Worm (Caenorhabditis elegans) whole organism, L1 larva: ENCODE measurements around the gene srv-9.

Experiments
- C04F5.9 ChIP-seq: sonication (generic microtip); optimal IDR thresholded peaks from 2 replicates; lab custom pipeline; 2016; ENCODE audit warnings: missing genetic modification characterization, missing compliant biosample characterization
- alr-1 ChIP-seq: fragments of 200-800 bp; sonication (Bioruptor generic); optimal IDR thresholded peaks from 2 replicates; lab custom pipeline; 2018; ENCODE audit warnings: borderline replicate concordance, mild to moderate bottlenecking, missing genetic modification characterization, missing compliant biosample characterization
- aly-2 ChIP-seq: fragments of 150-350 bp; optimal IDR thresholded peaks from 2 replicates; lab custom pipeline; 2014; ENCODE audit warnings: missing biosample characterization, missing genetic modification characterization
- blmp-1 ChIP-seq: fragments of 150-350 bp; optimal IDR thresholded peaks from 2 replicates; lab custom pipeline; 2014; ENCODE audit warnings: missing biosample characterization, missing genetic modification characterization
- ceh-63 ChIP-seq: fragments of 200-800 bp; sonication (Bioruptor generic); optimal IDR thresholded peaks from 2 replicates; lab custom pipeline; 2018; ENCODE audit warnings: mild to moderate bottlenecking, missing genetic modification characterization, missing compliant biosample characterization
- ceh-8 ChIP-seq: fragments of 200-800 bp; sonication (Bioruptor generic); optimal IDR thresholded peaks from 2 replicates; lab custom pipeline; 2018; ENCODE audit warnings: mild to moderate bottlenecking, missing genetic modification characterization, moderate library complexity, missing compliant biosample characterization
- dpl-1 ChIP-seq, 3 experiments: fragments of 150-350 bp in 2 of 3; sonication (generic microtip) in 1 of 3; optimal IDR thresholded peaks; 2 replicates each; lab custom pipeline; 2014 to 2017; ENCODE audit warnings: missing biosample characterization in 3 of 3, missing genetic modification characterization in 3 of 3, missing genetic modification reagents in 3 of 3
- elt-2 ChIP-seq: sonication (generic microtip); optimal IDR thresholded peaks from 2 replicates; lab custom pipeline; 2016; ENCODE audit warnings: missing genetic modification characterization, mild to moderate bottlenecking, inconsistent platforms, missing compliant biosample characterization, missing genetic modification reagents
- ets-5 ChIP-seq: fragments of 200-800 bp; sonication (Bioruptor generic); IDR thresholded peaks from 2 replicates; pipeline ENCODE4 v1.3.6; 2022; ENCODE audit warnings: missing genetic modification characterization, missing compliant biosample characterization
- fkh-4 ChIP-seq: sonication (generic microtip); optimal IDR thresholded peaks from 2 replicates; lab custom pipeline; 2016; ENCODE audit warnings: missing compliant biosample characterization, missing genetic modification characterization, borderline replicate concordance
- fkh-8 ChIP-seq: sonication (generic microtip); optimal IDR thresholded peaks from 2 replicates; lab custom pipeline; 2016; ENCODE audit warnings: mild to moderate bottlenecking, missing genetic modification characterization, missing compliant biosample characterization
- fos-1 ChIP-seq: fragments of 150-350 bp; optimal IDR thresholded peaks from 2 replicates; lab custom pipeline; 2014; ENCODE audit warnings: missing biosample characterization, missing genetic modification characterization
- grh-1 ChIP-seq: fragments of 200-800 bp; sonication (Bioruptor generic); IDR thresholded peaks from 2 replicates; pipeline ENCODE4 v1.3.6; 2022; ENCODE audit warnings: missing genetic modification reagents, missing genetic modification characterization, missing compliant biosample characterization
- hlh-17 ChIP-seq: fragments of 200-800 bp; sonication (Bioruptor generic); optimal IDR thresholded peaks from 2 replicates; lab custom pipeline; 2018; ENCODE audit warnings: missing genetic modification characterization, mild to moderate bottlenecking, missing compliant biosample characterization, moderate library complexity, borderline replicate concordance
- irx-1 ChIP-seq: sonication (generic microtip); optimal IDR thresholded peaks from 2 replicates; lab custom pipeline; 2016; ENCODE audit warnings: missing genetic modification characterization, missing compliant biosample characterization
- isw-1 ChIP-seq: fragments of 200-800 bp; sonication (Bioruptor generic); IDR thresholded peaks from 2 replicates; pipeline ENCODE4 v1.3.6; 2022; ENCODE audit warnings: missing genetic modification characterization, missing compliant biosample characterization
- jun-1 ChIP-seq: fragments of 150-350 bp; optimal IDR thresholded peaks from 2 replicates; lab custom pipeline; 2014; ENCODE audit warnings: missing biosample characterization, missing genetic modification reagents, missing genetic modification characterization
- lsy-2 ChIP-seq, 2 experiments: fragments of 150-350 bp; optimal IDR thresholded peaks; 2 replicates each; lab custom pipeline; 2014; ENCODE audit warnings: missing biosample characterization in 2 of 2, missing genetic modification characterization in 2 of 2
- mdl-1 ChIP-seq, 2 experiments: fragments of 150-350 bp; optimal IDR thresholded peaks; 2 replicates each; lab custom pipeline; 2014 to 2017; ENCODE audit warnings: missing biosample characterization in 2 of 2, missing genetic modification characterization in 2 of 2, inconsistent platforms in 1 of 2
- mef-2 ChIP-seq: fragments of 150-350 bp; optimal IDR thresholded peaks from 2 replicates; lab custom pipeline; 2014; ENCODE audit warnings: missing biosample characterization, missing genetic modification characterization
- nhr-11 ChIP-seq: fragments of 150-350 bp; optimal IDR thresholded peaks from 2 replicates; lab custom pipeline; 2014; ENCODE audit warnings: missing biosample characterization, missing genetic modification characterization
- nhr-19 ChIP-seq: fragments of 200-800 bp; sonication (Bioruptor generic); conservative IDR thresholded peaks from 2 replicates; pipeline ENCODE4 v1.3.6; 2022; ENCODE audit warnings: missing genetic modification characterization, missing compliant biosample characterization
- nhr-237 ChIP-seq: fragments of 150-350 bp; optimal IDR thresholded peaks from 2 replicates; lab custom pipeline; 2014; ENCODE audit warnings: missing biosample characterization, missing genetic modification characterization
- nhr-47 ChIP-seq: sonication (generic microtip); optimal IDR thresholded peaks from 2 replicates; lab custom pipeline; 2016; ENCODE audit warnings: mild to moderate bottlenecking, missing genetic modification characterization, moderate library complexity, missing compliant biosample characterization
- nhr-71 ChIP-seq: sonication (generic microtip); optimal IDR thresholded peaks from 2 replicates; lab custom pipeline; 2016; ENCODE audit warnings: mild to moderate bottlenecking, missing genetic modification characterization, moderate library complexity, missing compliant biosample characterization
- nhr-85 ChIP-seq: sonication (generic microtip); peaks from one replicate; lab custom pipeline; 2016; ENCODE audit warnings: missing genetic modification characterization, inconsistent platforms, missing compliant biosample characterization
- nhr-90 ChIP-seq: sonication (generic microtip); optimal IDR thresholded peaks from 2 replicates; lab custom pipeline; 2016; ENCODE audit warnings: mild to moderate bottlenecking, missing genetic modification characterization, missing compliant biosample characterization; ENCODE audit not compliant: poor library complexity
- pax-3 ChIP-seq: fragments of 200-800 bp; sonication (Bioruptor generic); optimal IDR thresholded peaks from 2 replicates; lab custom pipeline; 2018; ENCODE audit warnings: mild to moderate bottlenecking, missing genetic modification characterization, moderate library complexity, missing compliant biosample characterization
- pqm-1 ChIP-seq: sonication (generic microtip); optimal IDR thresholded peaks from 3 replicates; lab custom pipeline; 2017; ENCODE audit warnings: missing biosample characterization, missing genetic modification characterization
- rnt-1 ChIP-seq: sonication (generic microtip); optimal IDR thresholded peaks from 2 replicates; lab custom pipeline; 2016; ENCODE audit warnings: mild to moderate bottlenecking, missing genetic modification characterization, moderate library complexity, missing compliant biosample characterization
- skn-1 ChIP-seq: fragments of 150-350 bp; optimal IDR thresholded peaks from 2 replicates; lab custom pipeline; 2014; ENCODE audit warnings: missing biosample characterization, missing genetic modification characterization
- snu-23 ChIP-seq: sonication (generic microtip); optimal IDR thresholded peaks from 2 replicates; lab custom pipeline; 2016; ENCODE audit warnings: missing genetic modification characterization, missing compliant biosample characterization
- sup-37 ChIP-seq: fragments of 200-800 bp; sonication (Bioruptor generic); optimal IDR thresholded peaks from 2 replicates; lab custom pipeline; 2018; ENCODE audit warnings: mild to moderate bottlenecking, missing genetic modification characterization, missing compliant biosample characterization
- swsn-7 ChIP-seq: sonication (generic microtip); optimal IDR thresholded peaks from 2 replicates; lab custom pipeline; 2016; ENCODE audit warnings: missing genetic modification characterization, missing compliant biosample characterization
- tlp-1 ChIP-seq: fragments of 150-350 bp; optimal IDR thresholded peaks from 2 replicates; lab custom pipeline; 2014; ENCODE audit warnings: missing biosample characterization, missing genetic modification characterization
- unc-130 ChIP-seq: fragments of 150-350 bp; optimal IDR thresholded peaks from 2 replicates; lab custom pipeline; 2017; ENCODE audit warnings: missing biosample characterization, missing genetic modification characterization, inconsistent platforms
- unc-30 ChIP-seq: sonication (generic microtip); optimal IDR thresholded peaks from 2 replicates; lab custom pipeline; 2017; ENCODE audit warnings: missing biosample characterization, missing genetic modification characterization
- unc-98 ChIP-seq: fragments of 200-800 bp; sonication (Bioruptor generic); IDR thresholded peaks from 2 replicates; pipeline ENCODE4 v1.3.6; 2022; ENCODE audit warnings: missing genetic modification characterization, missing compliant biosample characterization
- zip-4 ChIP-seq: fragments of 200-800 bp; sonication (Bioruptor generic); optimal IDR thresholded peaks from 2 replicates; lab custom pipeline; 2018; ENCODE audit warnings: mild to moderate bottlenecking, missing genetic modification characterization, moderate library complexity, missing compliant biosample characterization
- ztf-11 ChIP-seq, 2 experiments: sonication (generic microtip); optimal IDR thresholded peaks; 2 replicates each; lab custom pipeline; 2016 to 2017; ENCODE audit warnings: missing genetic modification characterization in 2 of 2, missing biosample characterization in 1 of 2, missing compliant biosample characterization in 1 of 2
- ztf-4 ChIP-seq: fragments of 150-350 bp; optimal IDR thresholded peaks from 2 replicates; lab custom pipeline; 2014; ENCODE audit warnings: missing biosample characterization, missing genetic modification characterization

Gene srv-9

ce11 chrV:13409089-13409488 lies 13.9 kb downstream of the srv-9 start (continued):
- peak; percentile 44 for TF ChIP-seq snu-23
- TF ChIP-seq ceh-63 (GFP tag; lab: Kevin White, UChicago), result no peak
- no peak for TF ChIP-seq nhr-11 (tag; lab: Kevin White, UChicago)
- no peak for TF ChIP-seq skn-1 (tag; lab: Kevin White, UChicago)
- TF ChIP-seq nhr-71 (tag; lab: Kevin White, UChicago), result peak; percentile 73
- no peak for TF ChIP-seq isw-1 (GFP tag; lab: Robert Waterston, UW)
- TF ChIP-seq ztf-11 (tag; optimal IDR thresholded peaks at IDR 0.05; lab: Kevin White, UChicago), result peak in 1 of 2 experiments; percentile 74

ce11 chrV:13408440-13408839 lies 14.5 kb downstream of the srv-9 start:
- TF ChIP-seq jun-1 (tag; lab: Kevin White, UChicago) (no peak), unc-98 (no peak), hlh-17 (GFP tag; lab: Kevin White, UChicago) (no peak), C04F5.9 (tag; lab: Kevin White, UChicago) (no peak), sup-37 (GFP tag; lab: Kevin White, UChicago) (no peak), tlp-1 (tag; lab: Kevin White, UChicago) (no peak), rnt-1 (tag; lab: Kevin White, UChicago) (no peak), nhr-85 (tag; lab: Kevin White, UChicago) (no peak), grh-1 (no peak), mdl-1 (tag; optimal IDR thresholded peaks at IDR 0.05; lab: Kevin White, UChicago) (no peak)
- TF ChIP-seq, all 84 proteins: peak for 0

ce11 chrV:13407913-13408312 lies 15.0 kb downstream of the srv-9 start, which contains the start of gene F53F1.3:
TSS of gene F53F1.3 (plus strand) at chrV:13408242.
- TF ChIP-seq zip-4 (no peak), mef-2 (tag; lab: Kevin White, UChicago) (no peak), nhr-19 (GFP tag; lab: Robert Waterston, UW) (no peak), elt-2 (tag; lab: Kevin White, UChicago) (peak; percentile 14)

ce11 chrV:13406511-13406910 lies 16.4 kb downstream of the srv-9 start, which contains the start of gene F53F1.2:
TSS of gene F53F1.2 (plus strand) at chrV:13406816.
- TF ChIP-seq blmp-1 (tag; lab: Kevin White, UChicago), result peak; percentile 96
- peak in 1 of 3 experiments; percentile 2 for TF ChIP-seq dpl-1 (GFP tag; optimal IDR thresholded peaks at IDR 0.05; lab: Kevin White, UChicago)
- peak; percentile 67 for TF ChIP-seq nhr-85 (tag; lab: Kevin White, UChicago)
- TF ChIP-seq irx-1 (tag; lab: Kevin White, UChicago), result no peak

ce11 chrV:13406032-13406431 lies 16.9 kb downstream of the srv-9 start, which contains the start of gene cutl-1:
TSS of gene cutl-1 (minus strand) at chrV:13406114.
- TF ChIP-seq pax-3 (tag; lab: Kevin White, UChicago) (no peak), dpl-1 (GFP tag; optimal IDR thresholded peaks at IDR 0.05; lab: Kevin White, UChicago) (peak in 1 of 3 experiments; percentile 13), nhr-237 (no peak), lsy-2 (tag; optimal IDR thresholded peaks at IDR 0.05; lab: Kevin White, UChicago) (peak in 1 of 2 experiments; percentile 55), fos-1 (tag; lab: Kevin White, UChicago) (no peak)

- no peak for TF ChIP-seq fkh-4
- TF ChIP-seq aly-2, result no peak
- TF ChIP-seq unc-130, result peak; percentile 2
- peak in 1 of 2 experiments; percentile 37 for TF ChIP-seq lsy-2 (tag; optimal IDR thresholded peaks at IDR 0.05; lab: Kevin White, UChicago)
- no peak for TF ChIP-seq ceh-8 (GFP tag; lab: Kevin White, UChicago)
- 0 out of 2 replicates have a peak, but pooled peaks have one; percentile 23 for TF ChIP-seq nhr-19 (GFP tag; lab: Robert Waterston, UW)
- TF ChIP-seq pqm-1 (tag; lab: Kevin White, UChicago), result no peak
- no peak for TF ChIP-seq nhr-90 (tag; lab: Kevin White, UChicago)
- no peak for TF ChIP-seq ztf-4
- no peak for TF ChIP-seq alr-1 (tag; lab: Kevin White, UChicago)
- TF ChIP-seq mdl-1 (tag; optimal IDR thresholded peaks at IDR 0.05; lab: Kevin White, UChicago), result peak in 1 of 2 experiments; percentile 19
- TF ChIP-seq unc-30 (tag; lab: Kevin White, UChicago), result no peak
- peak; percentile 38 for TF ChIP-seq snu-23
- TF ChIP-seq jun-1 (tag; lab: Kevin White, UChicago), result no peak
- no peak for TF ChIP-seq nhr-47 (tag; lab: Kevin White, UChicago)
- TF ChIP-seq zip-4, result no peak
- TF ChIP-seq blmp-1 (tag; lab: Kevin White, UChicago), result peak; percentile 58
- TF ChIP-seq mef-2 (tag; lab: Kevin White, UChicago), result no peak
- no peak for TF ChIP-seq swsn-7
- TF ChIP-seq fkh-8 (tag; lab: Kevin White, UChicago), result no peak
- no peak for TF ChIP-seq ets-5 (GFP tag; lab: Robert Waterston, UW)
Observed at ce11 chrV:13402524-13402923, 20.4 kb downstream of the srv-9 start.
